Comparison of ENCODE assay signal across 5 fruit fly cellular contexts in the genomic region with DNA sequence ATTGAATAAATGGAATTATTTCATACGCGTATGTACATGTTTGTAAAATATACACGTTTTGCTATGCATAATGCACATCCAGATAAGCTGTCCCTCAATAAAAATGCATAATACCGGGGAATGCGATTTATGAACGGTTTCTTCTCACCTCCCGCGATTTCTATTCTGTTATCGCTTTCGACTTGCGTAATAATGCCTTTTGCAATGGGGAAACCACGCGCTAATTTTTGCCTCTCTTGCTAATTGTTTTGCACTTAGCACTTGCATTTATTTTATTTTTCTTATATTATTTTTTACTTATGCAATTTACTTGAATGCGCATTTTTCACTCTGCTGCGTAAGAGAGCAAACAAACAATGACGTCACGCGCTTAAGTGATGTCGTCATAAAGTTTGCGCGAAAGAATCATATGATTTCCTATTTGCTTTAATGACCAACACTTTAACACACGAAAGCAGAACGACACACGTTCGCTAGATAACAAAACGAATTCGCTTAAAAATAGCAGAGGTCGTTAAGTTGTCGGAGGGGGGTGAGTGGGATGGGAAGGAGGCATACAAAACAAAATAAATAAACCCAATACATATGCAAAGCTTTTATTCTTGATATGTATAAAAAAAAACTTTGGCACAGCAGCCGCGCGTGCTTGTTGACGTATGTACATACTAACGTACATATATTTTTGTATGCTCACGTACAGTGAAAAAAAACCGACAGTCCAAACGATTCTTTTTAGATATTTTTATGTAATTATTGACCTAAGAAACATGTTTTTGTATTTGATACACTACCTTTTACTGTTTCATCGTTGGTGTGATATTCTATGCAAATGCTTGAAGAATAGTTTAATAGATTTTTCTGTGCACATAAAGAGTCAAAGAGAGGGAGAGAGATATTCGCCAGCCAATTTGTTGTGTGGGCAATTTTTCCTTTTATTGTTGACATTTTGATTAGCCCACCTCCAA.
TF ChIP-seq lines count a peak whose summit lies in the region.

No protein-coding gene starts in this region.

- peak; percentile 18 for TF ChIP-seq CTCF in whole organism, embryonic (GFP tag; optimal IDR thresholded peaks at IDR 0.05; lab: Kevin White, UChicago)

TF ChIP-seq in whole organism, adult, 20 proteins besides CTCF, POLR2A, EP300 and RAD21 (continues in another document):
- TF ChIP-seq tj (GFP tag; optimal IDR thresholded peaks at IDR 0.05; lab: Kevin White, UChicago) (peak; percentile 50), CG1620 (GFP tag; optimal IDR thresholded peaks at IDR 0.05; lab: Kevin White, UChicago) (no peak), Crg-1 (GFP tag; optimal IDR thresholded peaks at IDR 0.05; lab: Kevin White, UChicago) (peak; percentile 20), CG7101 (tag; optimal IDR thresholded peaks at IDR 0.05; lab: Kevin White, UChicago) (peak; percentile 11), CG12768 (GFP tag; optimal IDR thresholded peaks at IDR 0.05; lab: Kevin White, UChicago) (peak; percentile 57), bab1 (GFP tag; optimal IDR thresholded peaks at IDR 0.05; lab: Kevin White, UChicago) (peak; percentile 36), pad (GFP tag; optimal IDR thresholded peaks at IDR 0.05; lab: Kevin White, UChicago) (no peak), CG33017 (tag; optimal IDR thresholded peaks at IDR 0.05; lab: Kevin White, UChicago) (peak; percentile 31), Mnt (GFP tag; optimal IDR thresholded peaks at IDR 0.05; lab: Kevin White, UChicago) (peak; percentile 54), ovo (GFP tag; optimal IDR thresholded peaks at IDR 0.05; lab: Kevin White, UChicago) (no peak), CG11617 (GFP tag; optimal IDR thresholded peaks at IDR 0.05; lab: Kevin White, UChicago) (peak; percentile 70), Hr96 (GFP tag; optimal IDR thresholded peaks at IDR 0.05; lab: Kevin White, UChicago) (no peak), CG5204 (GFP tag; optimal IDR thresholded peaks at IDR 0.05; lab: Kevin White, UChicago) (peak; percentile 10), Clk (GFP tag; optimal IDR thresholded peaks at IDR 0.05; lab: Kevin White, UChicago) (peak; percentile 11), kay (GFP tag; lab: Kevin White, UChicago; ENCODE audit: borderline replicate concordance) (peak; percentile 93)

TF ChIP-seq in whole organism, embryonic, 481 proteins besides CTCF, POLR2A, EP300 and RAD21 (continues in another document):
- TF ChIP-seq CG10979 (tag; optimal IDR thresholded peaks at IDR 0.05; lab: Kevin White, UChicago) (peak; percentile 14), odd (GFP tag; optimal IDR thresholded peaks at IDR 0.05; lab: Kevin White, UChicago) (peak; percentile 13), chm (GFP tag; IDR thresholded peaks at IDR 0.05; lab: Robert Waterston, UW) (no peak), hkb (optimal IDR thresholded peaks at IDR 0.05; lab: Kevin White, UChicago) (no peak), hkb (GFP tag; IDR thresholded peaks at IDR 0.05; lab: Robert Waterston, UW) (no peak), ind (GFP tag; optimal IDR thresholded peaks at IDR 0.05; lab: Kevin White, UChicago) (peak; percentile 64), zfh2 (GFP tag; optimal IDR thresholded peaks at IDR 0.05; lab: Kevin White, UChicago) (peak; percentile 53), Xbp1 (GFP tag; optimal IDR thresholded peaks at IDR 0.05; lab: Kevin White, UChicago) (peak; percentile 71), CG11456 (GFP tag; IDR thresholded peaks at IDR 0.05; lab: Robert Waterston, UW) (no peak), NfI (GFP tag; optimal IDR thresholded peaks at IDR 0.05; lab: Kevin White, UChicago) (peak; percentile 50), toy (GFP tag; IDR thresholded peaks at IDR 0.05; lab: Robert Waterston, UW) (no peak), CG13624 (GFP tag; optimal IDR thresholded peaks at IDR 0.05; lab: Kevin White, UChicago) (peak; percentile 79), pnt (GFP tag; optimal IDR thresholded peaks at IDR 0.05; lab: Kevin White, UChicago) (no peak), Blimp-1 (GFP tag; optimal IDR thresholded peaks at IDR 0.05; lab: Kevin White, UChicago) (peak; percentile 39), CG17802 (tag; optimal IDR thresholded peaks at IDR 0.05; lab: Kevin White, UChicago) (no peak), scrt (GFP tag; optimal IDR thresholded peaks at IDR 0.05; lab: Kevin White, UChicago) (peak; percentile 61), CG34376 (GFP tag; optimal IDR thresholded peaks at IDR 0.05; lab: Kevin White, UChicago) (peak; percentile 66)

TF ChIP-seq in whole organism, prepupa, 60 proteins besides CTCF, POLR2A, EP300 and RAD21 (continues in another document):
- TF ChIP-seq CG10631 (GFP tag; optimal IDR thresholded peaks at IDR 0.05; lab: Kevin White, UChicago) = peak; percentile 70
- peak; percentile 57 for TF ChIP-seq topi (GFP tag; optimal IDR thresholded peaks at IDR 0.05; lab: Kevin White, UChicago)
- peak; percentile 76 for TF ChIP-seq OdsH (GFP tag; optimal IDR thresholded peaks at IDR 0.05; lab: Kevin White, UChicago)
- TF ChIP-seq CG8632 (GFP tag; optimal IDR thresholded peaks at IDR 0.05; lab: Kevin White, UChicago) = peak; percentile 58
- peak; percentile 17 for TF ChIP-seq CG1621 (tag; optimal IDR thresholded peaks at IDR 0.05; lab: Kevin White, UChicago)
- TF ChIP-seq Blimp-1 (GFP tag; optimal IDR thresholded peaks at IDR 0.05; lab: Kevin White, UChicago) = no peak
- TF ChIP-seq Met (GFP tag; optimal IDR thresholded peaks at IDR 0.05; lab: Kevin White, UChicago) = peak; percentile 68
- peak; percentile 63 for TF ChIP-seq CG4318 (GFP tag; optimal IDR thresholded peaks at IDR 0.05; lab: Kevin White, UChicago)
- TF ChIP-seq svp (GFP tag; lab: Kevin White, UChicago) = peak; percentile 72
- peak; percentile 65 for TF ChIP-seq CG10669 (GFP tag; optimal IDR thresholded peaks at IDR 0.05; lab: Kevin White, UChicago)
- peak; percentile 28 for TF ChIP-seq fd59A (GFP tag; optimal IDR thresholded peaks at IDR 0.05; lab: Kevin White, UChicago)
- no peak for TF ChIP-seq CG11294 (GFP tag; IDR thresholded peaks at IDR 0.05; lab: Robert Waterston, UW)
- TF ChIP-seq Hr4 (GFP tag; optimal IDR thresholded peaks at IDR 0.05; lab: Kevin White, UChicago) = peak; percentile 89
- TF ChIP-seq ss (GFP tag; optimal IDR thresholded peaks at IDR 0.05; lab: Kevin White, UChicago) = peak in 1 of 2 experiments; percentile 25
- TF ChIP-seq Sox102F (GFP tag; optimal IDR thresholded peaks at IDR 0.05; lab: Kevin White, UChicago) = peak; percentile 63
- TF ChIP-seq CG6792 (GFP tag; optimal IDR thresholded peaks at IDR 0.05; lab: Kevin White, UChicago) = peak; percentile 4
- peak; percentile 73 for TF ChIP-seq acj6 (GFP tag; optimal IDR thresholded peaks at IDR 0.05; lab: Kevin White, UChicago)

TF ChIP-seq in whole organism, pupa, 21 proteins besides CTCF, POLR2A, EP300 and RAD21:
- TF ChIP-seq CG14655 (GFP tag; optimal IDR thresholded peaks at IDR 0.05; lab: Kevin White, UChicago) (peak; percentile 76), CG17806 (tag; optimal IDR thresholded peaks at IDR 0.05; lab: Kevin White, UChicago) (peak; percentile 70), Pif1B (GFP tag; optimal IDR thresholded peaks at IDR 0.05; lab: Kevin White, UChicago) (peak; percentile 58), fd96Ca (GFP tag; IDR thresholded peaks at IDR 0.05; lab: Robert Waterston, UW) (no peak), CG10348 (GFP tag; IDR thresholded peaks at IDR 0.05; lab: Robert Waterston, UW) (no peak), Pif1A (GFP tag; optimal IDR thresholded peaks at IDR 0.05; lab: Kevin White, UChicago) (peak; percentile 53), CG4496 (GFP tag; IDR thresholded peaks at IDR 0.05; lab: Robert Waterston, UW) (no peak), CG13204 (GFP tag; optimal IDR thresholded peaks at IDR 0.05; lab: Kevin White, UChicago) (no peak), CG34367 (tag; optimal IDR thresholded peaks at IDR 0.05; lab: Kevin White, UChicago) (peak; percentile 18), CG15710 (tag; optimal IDR thresholded peaks at IDR 0.05; lab: Kevin White, UChicago) (peak; percentile 33), CG8159 (tag; optimal IDR thresholded peaks at IDR 0.05; lab: Kevin White, UChicago) (peak; percentile 70), gl (tag; optimal IDR thresholded peaks at IDR 0.05; lab: Kevin White, UChicago) (peak; percentile 14), CG9948 (tag; optimal IDR thresholded peaks at IDR 0.05; lab: Kevin White, UChicago) (peak; percentile 64), D1 (tag; optimal IDR thresholded peaks at IDR 0.05; lab: Kevin White, UChicago) (peak; percentile 61), CG8301 (tag; optimal IDR thresholded peaks at IDR 0.05; lab: Kevin White, UChicago) (peak; percentile 79)

TF ChIP-seq in whole organism, wandering third instar larva, 38 proteins besides CTCF, POLR2A, EP300 and RAD21 (continues in another document):
- TF ChIP-seq OdsH (GFP tag; optimal IDR thresholded peaks at IDR 0.05; lab: Kevin White, UChicago) (peak; percentile 60), Dif (GFP tag; optimal IDR thresholded peaks at IDR 0.05; lab: Kevin White, UChicago; ENCODE audit: partially characterized antibody) (no peak), dsf (GFP tag; optimal IDR thresholded peaks at IDR 0.05; lab: Kevin White, UChicago; ENCODE audit: borderline replicate concordance) (no peak), sv (GFP tag; optimal IDR thresholded peaks at IDR 0.05; lab: Kevin White, UChicago) (peak; percentile 52), br (GFP tag; optimal IDR thresholded peaks at IDR 0.05; lab: Kevin White, UChicago) (peak; percentile 31), CG9705 (GFP tag; optimal IDR thresholded peaks at IDR 0.05; lab: Kevin White, UChicago) (no peak), dl (GFP tag; optimal IDR thresholded peaks at IDR 0.05; lab: Kevin White, UChicago; ENCODE audit: insufficient read depth in 1 of 2, partially characterized antibody in 2 of 2) (no peak), rgr (GFP tag; optimal IDR thresholded peaks at IDR 0.05; lab: Kevin White, UChicago) (peak; percentile 66), HLH106 (tag; optimal IDR thresholded peaks at IDR 0.05; lab: Kevin White, UChicago) (peak; percentile 4), h (GFP tag; optimal IDR thresholded peaks at IDR 0.05; lab: Kevin White, UChicago) (peak; percentile 73), jim (GFP tag; optimal IDR thresholded peaks at IDR 0.05; lab: Kevin White, UChicago) (no peak), pan (optimal IDR thresholded peaks at IDR 0.05; lab: Kevin White, UChicago) (peak; percentile 17), Myc (optimal IDR thresholded peaks at IDR 0.05; lab: Kevin White, UChicago) (no peak), foxo (GFP tag; optimal IDR thresholded peaks at IDR 0.05; lab: Kevin White, UChicago) (peak in 1 of 2 experiments; percentile 49), CrebA (GFP tag; optimal IDR thresholded peaks at IDR 0.05; lab: Kevin White, UChicago; ENCODE audit: borderline replicate concordance) (no peak), usp (GFP tag; optimal IDR thresholded peaks at IDR 0.05; lab: Kevin White, UChicago) (no peak), GATAd (GFP tag; optimal IDR thresholded peaks at IDR 0.05; lab: Kevin White, UChicago) (no peak), Mio (GFP tag; optimal IDR thresholded peaks at IDR 0.05; lab: Kevin White, UChicago) (no peak), Hr78 (GFP tag; optimal IDR thresholded peaks at IDR 0.05; lab: Kevin White, UChicago) (no peak), Hnf4 (GFP tag; optimal IDR thresholded peaks at IDR 0.05; lab: Kevin White, UChicago) (no peak), sage (GFP tag; optimal IDR thresholded peaks at IDR 0.05; lab: Kevin White, UChicago) (no peak), Abd-B (GFP tag; optimal IDR thresholded peaks at IDR 0.05; lab: Kevin White, UChicago) (no peak)
